Fruit fly (Drosophila melanogaster) whole organism, pupa: ENCODE data around the gene CG11550.

Experiments
- CG10348 ChIP-seq: fragments of 200-800 bp; sonication (Bioruptor generic); IDR thresholded peaks from 2 replicates; pipeline ENCODE4 v1.3.6; 2022; ENCODE audit warnings: missing biosample characterization, missing genetic modification characterization
- CG12605 ChIP-seq: fragments of 200-800 bp; sonication (Bioruptor generic); IDR thresholded peaks from 2 replicates; pipeline ENCODE4 v1.3.6; 2022; ENCODE audit warnings: missing biosample characterization, missing genetic modification characterization
- CG13204 ChIP-seq: fragments of 200-800 bp; sonication (Bioruptor generic); optimal IDR thresholded peaks from 2 replicates; lab custom pipeline; 2018; ENCODE audit warnings: missing biosample characterization, mild to moderate bottlenecking, missing genetic modification characterization, moderate library complexity
- CG14655 ChIP-seq: fragments of 200-800 bp; sonication (Bioruptor generic); optimal IDR thresholded peaks from 3 replicates; lab custom pipeline; 2017; ENCODE audit warnings: mild to moderate bottlenecking, missing biosample characterization, missing genetic modification reagents, missing genetic modification characterization
- CG15710 ChIP-seq: fragments of 200-800 bp; sonication (Bioruptor generic); optimal IDR thresholded peaks from 2 replicates; lab custom pipeline; 2018; ENCODE audit warnings: missing biosample characterization, mild to moderate bottlenecking, missing genetic modification characterization, moderate library complexity
- CG17806 ChIP-seq: fragments of 200-800 bp; sonication (Bioruptor generic); optimal IDR thresholded peaks from 2 replicates; lab custom pipeline; 2018; ENCODE audit warnings: missing biosample characterization, mild to moderate bottlenecking, missing genetic modification characterization, moderate library complexity
- CG32121 ChIP-seq: fragments of 200-800 bp; sonication (Bioruptor generic); IDR thresholded peaks from 2 replicates; pipeline ENCODE4 v1.3.6; 2022; ENCODE audit warnings: missing biosample characterization, missing genetic modification characterization
- CG34367 ChIP-seq: fragments of 200-800 bp; sonication (Bioruptor generic); optimal IDR thresholded peaks from 2 replicates; lab custom pipeline; 2018; ENCODE audit warnings: missing biosample characterization, mild to moderate bottlenecking, missing genetic modification characterization
- CG4496 ChIP-seq: fragments of 200-800 bp; sonication (Bioruptor generic); IDR thresholded peaks from 3 replicates; pipeline ENCODE4 v1.3.6; 2022; ENCODE audit warnings: missing biosample characterization, missing genetic modification characterization
- CG8159 ChIP-seq: fragments of 200-800 bp; sonication (Bioruptor generic); optimal IDR thresholded peaks from 3 replicates; lab custom pipeline; 2018; ENCODE audit warnings: missing biosample characterization, mild to moderate bottlenecking, missing genetic modification characterization, moderate library complexity
- CG8301 ChIP-seq: fragments of 200-800 bp; sonication (Bioruptor generic); optimal IDR thresholded peaks from 2 replicates; lab custom pipeline; 2018; ENCODE audit warnings: missing biosample characterization, mild to moderate bottlenecking, missing genetic modification characterization
- CG9948 ChIP-seq: fragments of 200-800 bp; sonication (Bioruptor generic); optimal IDR thresholded peaks from 2 replicates; lab custom pipeline; 2018; ENCODE audit warnings: missing biosample characterization, mild to moderate bottlenecking, missing genetic modification characterization, moderate library complexity
- D1 ChIP-seq: fragments of 200-800 bp; sonication (Bioruptor generic); optimal IDR thresholded peaks from 2 replicates; lab custom pipeline; 2018; ENCODE audit warnings: missing biosample characterization, mild to moderate bottlenecking, missing genetic modification characterization, moderate library complexity
- EcR ChIP-seq: fragments of 200-800 bp; sonication (Bioruptor generic); optimal IDR thresholded peaks from 3 replicates; lab custom pipeline; 2019; ENCODE audit warnings: missing biosample characterization, missing genetic modification characterization, mild to moderate bottlenecking, moderate library complexity, missing genetic modification reagents
- Ets98B ChIP-seq: fragments of 200-800 bp; sonication (Bioruptor generic); IDR thresholded peaks from 2 replicates; pipeline ENCODE4 v1.3.6; 2022; ENCODE audit warnings: missing biosample characterization, missing genetic modification characterization
- Pif1A ChIP-seq: fragments of 200-800 bp; sonication (Bioruptor generic); optimal IDR thresholded peaks from 3 replicates; lab custom pipeline; 2016; ENCODE audit warnings: missing biosample characterization, missing genetic modification characterization
- Pif1B ChIP-seq: fragments of 200-800 bp; sonication (Bioruptor generic); optimal IDR thresholded peaks from 3 replicates; lab custom pipeline; 2016; ENCODE audit warnings: missing biosample characterization, missing genetic modification characterization
- Snoo ChIP-seq: fragments of 200-800 bp; sonication (Bioruptor generic); optimal IDR thresholded peaks from 3 replicates; lab custom pipeline; 2017; ENCODE audit warnings: missing biosample characterization, mild to moderate bottlenecking, missing genetic modification characterization, inconsistent platforms
- fd96Ca ChIP-seq: fragments of 200-800 bp; sonication (Bioruptor generic); IDR thresholded peaks from 3 replicates; pipeline ENCODE4 v1.3.6; 2022; ENCODE audit warnings: missing biosample characterization, missing genetic modification characterization
- gl ChIP-seq: fragments of 200-800 bp; sonication (Bioruptor generic); optimal IDR thresholded peaks from 2 replicates; lab custom pipeline; 2018; ENCODE audit warnings: missing biosample characterization, mild to moderate bottlenecking, missing genetic modification characterization
- rn ChIP-seq: fragments of 200-800 bp; sonication (Bioruptor generic); IDR thresholded peaks from 2 replicates; pipeline ENCODE4 v1.3.6; 2022; ENCODE audit warnings: missing biosample characterization, missing genetic modification characterization

CG11550 gene

dm6 chr3R:31680773-31681172, 1.1 kb upstream of the CG11550 start:
- TF ChIP-seq fd96Ca (peak; percentile 98), CG4496 (peak; percentile 98), CG32121 (GFP tag; lab: Robert Waterston, UW) (peak; percentile 98), CG34367 (tag; lab: Kevin White, UChicago) (peak; percentile 79), CG14655 (peak; percentile 98), CG13204 (GFP tag; lab: Kevin White, UChicago) (peak; percentile 77), CG8159 (tag; lab: Kevin White, UChicago) (peak; percentile 84), rn (GFP tag; lab: Robert Waterston, UW) (peak; percentile 94), CG8301 (tag; lab: Kevin White, UChicago) (peak; percentile 99), CG9948 (tag; lab: Kevin White, UChicago) (peak; percentile 90), CG15710 (peak; percentile 79), Snoo (tag; lab: Kevin White, UChicago) (peak; percentile 61), CG10348 (GFP tag; lab: Robert Waterston, UW) (peak; percentile 88), gl (tag; lab: Kevin White, UChicago) (peak; percentile 80), CG12605 (peak; percentile 96), EcR (GFP tag; lab: Kevin White, UChicago) (no peak), Ets98B (GFP tag; lab: Robert Waterston, UW) (peak; percentile 99), Pif1B (GFP tag; lab: Kevin White, UChicago) (peak; percentile 92), D1 (tag; lab: Kevin White, UChicago) (no peak), Pif1A (GFP tag; lab: Kevin White, UChicago) (peak; percentile 93), CG17806 (tag; lab: Kevin White, UChicago) (peak; percentile 89)

- no peak for TF ChIP-seq Snoo (tag; lab: Kevin White, UChicago)
- no peak for TF ChIP-seq CG13204 (GFP tag; lab: Kevin White, UChicago)
- TF ChIP-seq D1 (tag; lab: Kevin White, UChicago): no peak
- TF ChIP-seq EcR (GFP tag; lab: Kevin White, UChicago): peak; percentile 69
- TF ChIP-seq Ets98B (GFP tag; lab: Robert Waterston, UW): peak; percentile 5; the same call in 1 of the 2 replicates
- no peak for TF ChIP-seq CG15710
- TF ChIP-seq gl (tag; lab: Kevin White, UChicago): peak; percentile 22
- TF ChIP-seq Pif1A (GFP tag; lab: Kevin White, UChicago): no peak
- no peak for TF ChIP-seq CG34367 (tag; lab: Kevin White, UChicago)
Observed at dm6 chr3R:31672675-31673074, 7.0 kb downstream of the CG11550 start.

- TF ChIP-seq CG15710 (peak; percentile 5), CG4496 (peak; percentile 40; the same call in 2 of the 3 replicates), CG8159 (tag; lab: Kevin White, UChicago) (no peak)
Observed at dm6 chr3R:31669153-31669934, 10.3 kb downstream of the CG11550 start, which contains the start of gene Zmynd8. Gene Zmynd8, plus strand, starts transcription at chr3R:31669465.

- TF ChIP-seq Pif1A (GFP tag; lab: Kevin White, UChicago) (peak; percentile 26), CG32121 (GFP tag; lab: Robert Waterston, UW) (no peak)
Observed at dm6 chr3R:31662757-31663156, 16.9 kb downstream of the CG11550 start.

- TF ChIP-seq CG12605 (no peak), CG8159 (tag; lab: Kevin White, UChicago) (peak; percentile 18), CG15710 (peak; percentile 8), Snoo (tag; lab: Kevin White, UChicago) (no peak), CG4496 (peak; percentile 48; the same call in 1 of the 3 replicates)
Observed at dm6 chr3R:31636501-31636900, 43.2 kb downstream of the CG11550 start.

- no peak for TF ChIP-seq CG32121 (GFP tag; lab: Robert Waterston, UW)
- no peak for TF ChIP-seq fd96Ca
- no peak for TF ChIP-seq CG34367 (tag; lab: Kevin White, UChicago)
- TF ChIP-seq Snoo (tag; lab: Kevin White, UChicago): no peak
- TF ChIP-seq EcR (GFP tag; lab: Kevin White, UChicago): no peak
- TF ChIP-seq, all 21 proteins: peak for 0
Observed at dm6 chr3R:31632316-31632715, 47.4 kb downstream of the CG11550 start.

- no peak for TF ChIP-seq D1 (tag; lab: Kevin White, UChicago)
- no peak for TF ChIP-seq EcR (GFP tag; lab: Kevin White, UChicago)
- 0 out of 3 replicates have a peak, but pooled peaks have one; percentile 31 for TF ChIP-seq CG4496
- no peak for TF ChIP-seq CG17806 (tag; lab: Kevin White, UChicago)
- TF ChIP-seq Pif1A (GFP tag; lab: Kevin White, UChicago): no peak
Observed at dm6 chr3R:31630376-31630775, 49.3 kb downstream of the CG11550 start.
